Worm (Caenorhabditis elegans) whole organism, L4 larva: ENCODE measurements around the gene srz-11.

ENCODE experiments used
- F10B5.3 ChIP-seq: sonication (generic microtip); optimal IDR thresholded peaks from 2 replicates; lab custom pipeline; 2016; ENCODE audit warnings: mild to moderate bottlenecking, missing genetic modification characterization, missing compliant biosample characterization
- R02D3.7 ChIP-seq: fragments of 150-350 bp; sonication (generic microtip); optimal IDR thresholded peaks from 3 replicates; lab custom pipeline; 2014; ENCODE audit warnings: missing biosample characterization, missing genetic modification characterization
- T20F7.1 ChIP-seq: fragments of 200-800 bp; sonication (Bioruptor generic); optimal IDR thresholded peaks from 2 replicates; lab custom pipeline; 2018; ENCODE audit warnings: mild to moderate bottlenecking, missing genetic modification characterization, missing compliant biosample characterization
- T26A8.4 ChIP-seq: fragments of 200-800 bp; sonication (Bioruptor generic); IDR thresholded peaks from 2 replicates; pipeline ENCODE4 v1.3.6; 2022; ENCODE audit warnings: missing genetic modification characterization, missing compliant biosample characterization
- Y105C5A.15 ChIP-seq: fragments of 200-800 bp; sonication (Bioruptor generic); IDR thresholded peaks from 2 replicates; pipeline ENCODE4 v1.3.6; 2022; ENCODE audit warnings: missing genetic modification characterization, missing compliant biosample characterization
- Y48G9A.11 ChIP-seq: fragments of 200-800 bp; sonication (Bioruptor generic); IDR thresholded peaks from 2 replicates; pipeline ENCODE4 v1.3.6; 2022; ENCODE audit warnings: missing genetic modification reagents, missing genetic modification characterization, missing compliant biosample characterization
- aha-1 ChIP-seq: fragments of 150-350 bp; peaks from one replicate; lab custom pipeline; 2014; ENCODE audit warnings: missing biosample characterization, missing genetic modification characterization
- ceh-44 ChIP-seq: fragments of 200-800 bp; sonication (Bioruptor generic); IDR thresholded peaks from 2 replicates; pipeline ENCODE4 v1.3.6; 2022; ENCODE audit warnings: missing genetic modification reagents, missing genetic modification characterization, missing compliant biosample characterization
- ceh-82 ChIP-seq: sonication (generic microtip); optimal IDR thresholded peaks from 2 replicates; lab custom pipeline; 2017; ENCODE audit warnings: missing biosample characterization, missing genetic modification characterization
- daf-12 ChIP-seq: fragments of 150-350 bp; optimal IDR thresholded peaks from 2 replicates; lab custom pipeline; 2014; ENCODE audit warnings: missing biosample characterization, missing genetic modification reagents, missing genetic modification characterization
- daf-16 ChIP-seq, 3 experiments: sonication (generic microtip); optimal IDR thresholded peaks; 2 replicates each; lab custom pipeline; 2016 to 2017; ENCODE audit warnings: missing genetic modification characterization in 3 of 3, missing genetic modification reagents in 3 of 3, mild to moderate bottlenecking in 2 of 3, missing compliant biosample characterization in 2 of 3, missing biosample characterization in 1 of 3, moderate library complexity in 1 of 3
- daf-19 ChIP-seq: fragments of 200-800 bp; sonication (Bioruptor generic); conservative IDR thresholded peaks from 2 replicates; pipeline ENCODE4 v1.3.6; 2022; ENCODE audit warnings: missing genetic modification characterization, missing compliant biosample characterization
- dmd-9 ChIP-seq: fragments of 200-800 bp; sonication (Bioruptor generic); IDR thresholded peaks from 2 replicates; pipeline ENCODE4 v1.3.6; 2022; ENCODE audit warnings: missing genetic modification reagents, missing genetic modification characterization, missing compliant biosample characterization
- dpl-1 ChIP-seq: fragments of 150-350 bp; optimal IDR thresholded peaks from 2 replicates; lab custom pipeline; 2014; ENCODE audit warnings: missing biosample characterization, missing genetic modification reagents, missing genetic modification characterization
- duxl-1 ChIP-seq: sonication (generic microtip); optimal IDR thresholded peaks from 2 replicates; lab custom pipeline; 2016; ENCODE audit warnings: mild to moderate bottlenecking, missing genetic modification characterization, moderate library complexity, missing compliant biosample characterization; ENCODE audit not compliant: poor library complexity
- dve-1 ChIP-seq: sonication (generic microtip); optimal IDR thresholded peaks from 2 replicates; lab custom pipeline; 2017; ENCODE audit warnings: antibody characterized with exemption, mild to moderate bottlenecking, missing genetic modification characterization, missing compliant biosample characterization; ENCODE audit not compliant: insufficient read depth
- egl-27 ChIP-seq: sonication (generic microtip); optimal IDR thresholded peaks from 3 replicates; lab custom pipeline; 2017; ENCODE audit warnings: missing biosample characterization, missing genetic modification reagents, missing genetic modification characterization
- gei-8 ChIP-seq: fragments of 200-800 bp; sonication (Bioruptor generic); optimal IDR thresholded peaks from 2 replicates; lab custom pipeline; 2018; ENCODE audit warnings: mild to moderate bottlenecking, missing genetic modification characterization, missing compliant biosample characterization
- hif-1 ChIP-seq, 2 experiments: sonication (generic microtip); optimal IDR thresholded peaks; 2 replicates each; lab custom pipeline; 2016 to 2017; ENCODE audit warnings: missing compliant biosample characterization in 2 of 2, missing genetic modification characterization in 2 of 2, missing genetic modification reagents in 2 of 2, missing genotype in 2 of 2, mild to moderate bottlenecking in 1 of 2
- hlh-30 ChIP-seq: sonication (generic microtip); optimal IDR thresholded peaks from 2 replicates; lab custom pipeline; 2017; ENCODE audit warnings: antibody characterized with exemption, mild to moderate bottlenecking, missing genetic modification characterization, missing compliant biosample characterization; ENCODE audit not compliant: insufficient read depth
- hmg-1.1 ChIP-seq: fragments of 200-800 bp; sonication (Bioruptor generic); IDR thresholded peaks from 2 replicates; pipeline ENCODE4 v1.3.6; 2022; ENCODE audit warnings: missing genetic modification reagents, missing genetic modification characterization, missing compliant biosample characterization
- jun-1 ChIP-seq: fragments of 150-350 bp; optimal IDR thresholded peaks from 2 replicates; lab custom pipeline; 2014; ENCODE audit warnings: missing biosample characterization, missing genetic modification reagents, missing genetic modification characterization
- lin-29 ChIP-seq: fragments of 200-800 bp; sonication (Bioruptor generic); IDR thresholded peaks from 2 replicates; pipeline ENCODE4 v1.3.6; 2022; ENCODE audit warnings: missing genetic modification reagents, missing genetic modification characterization, missing compliant biosample characterization
- lin-39 ChIP-seq: fragments of 150-350 bp; optimal IDR thresholded peaks from 2 replicates; lab custom pipeline; 2014; ENCODE audit warnings: missing biosample characterization, missing genetic modification reagents, missing genetic modification characterization
- lir-3 ChIP-seq: sonication (generic microtip); optimal IDR thresholded peaks from 2 replicates; lab custom pipeline; 2016; ENCODE audit warnings: mild to moderate bottlenecking, missing genetic modification characterization, missing compliant biosample characterization
- madf-5 ChIP-seq, 2 experiments: fragments of 200-800 bp; sonication (Bioruptor generic); IDR thresholded peaks; 2 replicates each; pipeline ENCODE4 v1.3.6; 2022; ENCODE audit warnings: missing compliant biosample characterization in 2 of 2, missing genetic modification characterization in 2 of 2
- mdl-1 ChIP-seq, 2 experiments: fragments of 150-350 bp in 1 of 2; sonication (generic microtip) in 1 of 2; optimal IDR thresholded peaks; 2 replicates each; lab custom pipeline; 2014 to 2017; ENCODE audit warnings: missing biosample characterization in 2 of 2, missing genetic modification characterization in 2 of 2
- mep-1 ChIP-seq: fragments of 150-350 bp; sonication (generic microtip); optimal IDR thresholded peaks from 3 replicates; lab custom pipeline; 2014; ENCODE audit warnings: missing biosample characterization, missing genetic modification characterization
- nhr-10 ChIP-seq: fragments of 150-350 bp; optimal IDR thresholded peaks from 2 replicates; lab custom pipeline; 2014; ENCODE audit warnings: missing biosample characterization, missing genetic modification characterization
- nhr-11 ChIP-seq: fragments of 150-350 bp; optimal IDR thresholded peaks from 2 replicates; lab custom pipeline; 2014; ENCODE audit warnings: missing biosample characterization, missing genetic modification characterization
- nhr-237 ChIP-seq: sonication (generic microtip); optimal IDR thresholded peaks from 2 replicates; lab custom pipeline; 2017; ENCODE audit warnings: missing biosample characterization, missing genetic modification characterization
- nhr-28 ChIP-seq: fragments of 150-350 bp; optimal IDR thresholded peaks from 2 replicates; lab custom pipeline; 2014; ENCODE audit warnings: missing biosample characterization, missing genetic modification characterization
- nhr-42 ChIP-seq: fragments of 200-800 bp; sonication (Bioruptor generic); IDR thresholded peaks from 2 replicates; pipeline ENCODE4 v1.3.6; 2022; ENCODE audit warnings: missing genetic modification characterization, missing compliant biosample characterization
- nhr-77 ChIP-seq: fragments of 150-350 bp; optimal IDR thresholded peaks from 2 replicates; lab custom pipeline; 2014; ENCODE audit warnings: missing biosample characterization, missing genetic modification characterization
- pqm-1 ChIP-seq: sonication (generic microtip); optimal IDR thresholded peaks from 2 replicates; lab custom pipeline; 2017; ENCODE audit warnings: missing biosample characterization, missing genetic modification characterization
- saeg-2 ChIP-seq: fragments of 200-800 bp; sonication (Bioruptor generic); IDR thresholded peaks from 2 replicates; pipeline ENCODE4 v1.3.6; 2022; ENCODE audit warnings: missing genetic modification reagents, missing genetic modification characterization, missing compliant biosample characterization
- snpc-1.2 ChIP-seq: fragments of 200-800 bp; sonication (Bioruptor generic); IDR thresholded peaks from 2 replicates; pipeline ENCODE4 v1.3.6; 2022; ENCODE audit warnings: missing genetic modification reagents, missing genetic modification characterization, missing compliant biosample characterization
- snpc-4 ChIP-seq: fragments of 150-350 bp; optimal IDR thresholded peaks from 2 replicates; lab custom pipeline; 2014; ENCODE audit warnings: missing biosample characterization, missing genetic modification characterization
- spr-3 ChIP-seq: fragments of 200-800 bp; sonication (Bioruptor generic); optimal IDR thresholded peaks from 2 replicates; lab custom pipeline; 2018; ENCODE audit warnings: mild to moderate bottlenecking, missing genetic modification characterization, missing compliant biosample characterization
- tra-1 ChIP-seq: fragments of 200-800 bp; sonication (Bioruptor generic); IDR thresholded peaks from 2 replicates; pipeline ENCODE4 v1.3.6; 2022; ENCODE audit warnings: missing genetic modification reagents, missing genetic modification characterization, missing compliant biosample characterization
- vab-7 ChIP-seq: fragments of 200-800 bp; sonication (Bioruptor generic); IDR thresholded peaks from 2 replicates; pipeline ENCODE4 v1.3.6; 2022; ENCODE audit warnings: missing genetic modification reagents, missing genetic modification characterization, missing compliant biosample characterization
- zag-1 ChIP-seq: fragments of 150-350 bp; optimal IDR thresholded peaks from 2 replicates; lab custom pipeline; 2014; ENCODE audit warnings: missing biosample characterization, missing genetic modification characterization

srz-11 gene

DNA sequence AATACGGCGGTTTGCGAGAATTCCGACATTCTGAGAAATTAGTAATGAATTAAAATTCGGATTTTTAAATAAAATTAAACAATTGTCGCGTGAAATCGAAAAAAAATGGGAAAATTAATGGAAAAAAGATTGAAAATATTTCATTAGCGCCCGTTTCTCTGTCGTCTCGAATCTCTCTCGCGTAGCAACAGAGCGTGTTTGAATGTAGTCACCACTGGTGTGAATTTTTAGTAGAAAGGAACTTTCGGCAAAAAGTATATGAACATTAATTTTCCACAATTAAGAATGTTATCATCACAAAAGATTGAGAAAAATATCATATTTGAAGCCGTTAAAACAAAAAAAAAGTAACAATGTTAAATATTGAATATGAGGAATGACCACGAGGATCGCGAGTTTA lies 26.1 kb upstream of the srz-11 start, which contains the start of gene aipl-1 (continued):
- TF ChIP-seq spr-3 (GFP tag; lab: Kevin White, UChicago) (no peak), saeg-2 (GFP tag; lab: Robert Waterston, UW) (no peak), Y105C5A.15 (no peak), T26A8.4 (GFP tag; lab: Robert Waterston, UW) (no peak), duxl-1 (no peak), lir-3 (tag; lab: Kevin White, UChicago) (no peak), snpc-1.2 (GFP tag; lab: Robert Waterston, UW) (no peak), F10B5.3 (tag; lab: Kevin White, UChicago) (no peak), nhr-10 (tag; lab: Kevin White, UChicago) (no peak), jun-1 (tag; lab: Kevin White, UChicago) (no peak), madf-5 (GFP tag; IDR thresholded peaks at IDR 0.05; lab: Robert Waterston, UW) (no peak), mdl-1 (tag; optimal IDR thresholded peaks at IDR 0.05; lab: Kevin White, UChicago) (peak in 1 of 2 experiments; percentile 21), vab-7 (GFP tag; lab: Robert Waterston, UW) (no peak), dmd-9 (no peak), nhr-237 (tag; lab: Kevin White, UChicago) (no peak), hmg-1.1 (GFP tag; lab: Robert Waterston, UW) (peak; percentile 43; the same call in 1 of the 2 replicates), tra-1 (GFP tag; lab: Robert Waterston, UW) (no peak), ceh-44 (no peak), mep-1 (tag; lab: Kevin White, UChicago) (no peak), lin-39 (tag; lab: Kevin White, UChicago) (no peak), hif-1 (tag; optimal IDR thresholded peaks at IDR 0.05; lab: Kevin White, UChicago) (peak in 1 of 2 experiments; percentile 72), lin-29 (GFP tag; lab: Robert Waterston, UW) (no peak), snpc-4 (tag; lab: Kevin White, UChicago) (no peak), hlh-30 (peak; percentile 63), zag-1 (tag; lab: Kevin White, UChicago) (no peak), daf-12 (tag; lab: Kevin White, UChicago) (no peak), Y48G9A.11 (no peak), T20F7.1 (GFP tag; lab: Kevin White, UChicago) (peak; percentile 30), dpl-1 (peak; percentile 85), gei-8 (GFP tag; lab: Kevin White, UChicago) (no peak), ceh-82 (no peak), egl-27 (no peak), R02D3.7 (tag; lab: Kevin White, UChicago) (no peak), nhr-42 (GFP tag; lab: Robert Waterston, UW) (no peak), aha-1 (tag; lab: Kevin White, UChicago) (no peak)

DNA sequence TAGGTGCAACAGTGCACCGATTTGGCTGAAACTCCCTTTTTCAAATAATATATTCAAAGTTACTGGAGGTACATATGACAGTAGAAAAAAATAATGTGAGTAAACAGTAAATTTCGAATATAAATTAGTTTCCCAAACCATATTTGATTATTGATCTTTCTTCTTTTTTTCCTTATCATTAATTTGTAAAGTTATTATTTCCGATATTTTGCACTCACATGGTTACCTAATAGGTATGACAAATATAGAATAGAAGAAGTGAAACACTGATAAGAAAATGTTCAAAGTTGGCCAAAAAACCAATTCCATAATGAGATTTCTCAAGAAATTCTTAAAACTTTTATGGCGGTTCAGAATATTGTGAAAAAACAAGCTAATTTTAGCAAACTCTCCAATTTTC lies 23.1 kb upstream of the srz-11 start:
- TF ChIP-seq aha-1 (tag; lab: Kevin White, UChicago): no peak
- no peak for TF ChIP-seq daf-19 (GFP tag; lab: Robert Waterston, UW)
- no peak for TF ChIP-seq nhr-11 (tag; lab: Kevin White, UChicago)
- peak; percentile 14 for TF ChIP-seq pqm-1
- TF ChIP-seq nhr-28: peak; percentile 34
- TF ChIP-seq nhr-77 (tag; lab: Kevin White, UChicago): peak; percentile 55
- peak; percentile 12 for TF ChIP-seq dve-1
- no peak for TF ChIP-seq daf-16 (GFP tag; optimal IDR thresholded peaks at IDR 0.05; lab: Kevin White, UChicago)
- TF ChIP-seq daf-16 (tag; optimal IDR thresholded peaks at IDR 0.05; lab: Kevin White, UChicago): peak; percentile 55
- TF ChIP-seq, all 104 proteins: peak for 5
